Fruit fly (Drosophila melanogaster): ENCODE data around the gene pasha.

- TF ChIP-seq CG15336 (GFP tag; IDR thresholded peaks at IDR 0.05): no peak
- TF ChIP-seq Blimp-1 (GFP tag; optimal IDR thresholded peaks at IDR 0.05): no peak
- TF ChIP-seq Lpt (GFP tag; optimal IDR thresholded peaks at IDR 0.05): no peak
- no peak for TF ChIP-seq Sox102F (GFP tag; optimal IDR thresholded peaks at IDR 0.05)
- peak; percentile 20 for TF ChIP-seq esn (GFP tag; optimal IDR thresholded peaks at IDR 0.05)
- no peak for TF ChIP-seq vri (GFP tag; optimal IDR thresholded peaks at IDR 0.05)
- TF ChIP-seq CG34406 (GFP tag; optimal IDR thresholded peaks at IDR 0.05): no peak
- TF ChIP-seq CG16779 (tag; optimal IDR thresholded peaks at IDR 0.05): no peak
- TF ChIP-seq Eip93F (GFP tag; optimal IDR thresholded peaks at IDR 0.05): no peak
- TF ChIP-seq CG1621 (tag; optimal IDR thresholded peaks at IDR 0.05): peak; percentile 40
- TF ChIP-seq CG11294 (GFP tag; IDR thresholded peaks at IDR 0.05): no peak
- no peak for TF ChIP-seq CG11902 (GFP tag; optimal IDR thresholded peaks at IDR 0.05)
- no peak for TF ChIP-seq fd85E (GFP tag; optimal IDR thresholded peaks at IDR 0.05)
Measured at dm6 chr3R:31580586-31580994, 37.2 kb upstream of the pasha start, which contains the start of the genes pygo and rod.

Measured in whole organism, prepupa.